Worm (Caenorhabditis elegans) whole organism, L4 larva: ENCODE data around the gene C46G7.5.
"Not testable (repeated sequence)": the region's sequence is repeated elsewhere in the genome, so short reads cannot be mapped to it uniquely, and the experiment has no call there.

Source experiments
- R02D3.7 ChIP-seq: fragments of 150-350 bp; sonication (generic microtip); optimal IDR thresholded peaks from 3 replicates; lab custom pipeline; 2014; ENCODE audit warnings: missing biosample characterization, missing genetic modification characterization
- T20F7.1 ChIP-seq: fragments of 200-800 bp; sonication (Bioruptor generic); optimal IDR thresholded peaks from 2 replicates; lab custom pipeline; 2018; ENCODE audit warnings: mild to moderate bottlenecking, missing genetic modification characterization, missing compliant biosample characterization
- T26A8.4 ChIP-seq: fragments of 200-800 bp; sonication (Bioruptor generic); IDR thresholded peaks from 2 replicates; pipeline ENCODE4 v1.3.6; 2022; ENCODE audit warnings: missing genetic modification characterization, missing compliant biosample characterization
- Y5F2A.4 ChIP-seq: fragments of 200-800 bp; sonication (Bioruptor generic); optimal IDR thresholded peaks from 2 replicates; lab custom pipeline; 2018; ENCODE audit warnings: mild to moderate bottlenecking, missing genetic modification characterization, missing compliant biosample characterization
- aha-1 ChIP-seq: fragments of 150-350 bp; peaks from one replicate; lab custom pipeline; 2014; ENCODE audit warnings: missing biosample characterization, missing genetic modification characterization
- ama-1 ChIP-seq: fragments of 150-350 bp; optimal IDR thresholded peaks from 2 replicates; lab custom pipeline; 2014; ENCODE audit warnings: inconsistent platforms, mixed read lengths
- ces-1 ChIP-seq: fragments of 150-350 bp; sonication (generic microtip); optimal IDR thresholded peaks from 4 replicates; lab custom pipeline; 2014; ENCODE audit warnings: missing biosample characterization, missing genetic modification reagents, missing genetic modification characterization
- cey-2 ChIP-seq: sonication (generic microtip); optimal IDR thresholded peaks from 3 replicates; lab custom pipeline; 2017; ENCODE audit warnings: missing genetic modification characterization, mild to moderate bottlenecking, missing compliant biosample characterization, antibody characterized with exemption, borderline replicate concordance; ENCODE audit not compliant: insufficient read depth
- daf-16 ChIP-seq, 3 experiments: sonication (generic microtip); optimal IDR thresholded peaks; 2 replicates each; lab custom pipeline; 2016 to 2017; ENCODE audit warnings: missing genetic modification characterization in 3 of 3, missing genetic modification reagents in 3 of 3, mild to moderate bottlenecking in 2 of 3, missing compliant biosample characterization in 2 of 3, missing biosample characterization in 1 of 3, moderate library complexity in 1 of 3
- dmd-6 ChIP-seq: fragments of 200-800 bp; sonication (Bioruptor generic); IDR thresholded peaks from 2 replicates; pipeline ENCODE4 v1.3.6; 2022; ENCODE audit warnings: missing genetic modification reagents, missing genetic modification characterization, missing compliant biosample characterization
- dmd-8 ChIP-seq: fragments of 200-800 bp; sonication (Bioruptor generic); IDR thresholded peaks from 2 replicates; pipeline ENCODE4 v1.3.6; 2022; ENCODE audit warnings: missing genetic modification characterization, missing compliant biosample characterization
- duxl-1 ChIP-seq: sonication (generic microtip); optimal IDR thresholded peaks from 2 replicates; lab custom pipeline; 2016; ENCODE audit warnings: mild to moderate bottlenecking, missing genetic modification characterization, moderate library complexity, missing compliant biosample characterization; ENCODE audit not compliant: poor library complexity
- lin-1 ChIP-seq: fragments of 200-800 bp; sonication (Bioruptor generic); IDR thresholded peaks from 2 replicates; pipeline ENCODE4 v1.3.6; 2022; ENCODE audit warnings: missing genetic modification reagents, missing genetic modification characterization, missing compliant biosample characterization
- lin-39 ChIP-seq: fragments of 150-350 bp; optimal IDR thresholded peaks from 2 replicates; lab custom pipeline; 2014; ENCODE audit warnings: missing biosample characterization, missing genetic modification reagents, missing genetic modification characterization
- lir-3 ChIP-seq: sonication (generic microtip); optimal IDR thresholded peaks from 2 replicates; lab custom pipeline; 2016; ENCODE audit warnings: mild to moderate bottlenecking, missing genetic modification characterization, missing compliant biosample characterization
- madf-5 ChIP-seq, 2 experiments: fragments of 200-800 bp; sonication (Bioruptor generic); IDR thresholded peaks; 2 replicates each; pipeline ENCODE4 v1.3.6; 2022; ENCODE audit warnings: missing compliant biosample characterization in 2 of 2, missing genetic modification characterization in 2 of 2
- madf-9 ChIP-seq: fragments of 200-800 bp; sonication (Bioruptor generic); conservative IDR thresholded peaks from 2 replicates; pipeline ENCODE4 v1.3.6; 2022; ENCODE audit warnings: missing genetic modification reagents, missing genetic modification characterization, missing compliant biosample characterization
- mdl-1 ChIP-seq, 2 experiments: fragments of 150-350 bp in 1 of 2; sonication (generic microtip) in 1 of 2; optimal IDR thresholded peaks; 2 replicates each; lab custom pipeline; 2014 to 2017; ENCODE audit warnings: missing biosample characterization in 2 of 2, missing genetic modification characterization in 2 of 2
- mes-2 ChIP-seq: sonication (generic microtip); optimal IDR thresholded peaks from 2 replicates; lab custom pipeline; 2016; ENCODE audit warnings: missing genotype, mild to moderate bottlenecking, missing genetic modification characterization, missing compliant biosample characterization; ENCODE audit not compliant: poor library complexity, severe bottlenecking
- mxl-3 ChIP-seq: fragments of 200-800 bp; sonication (Bioruptor generic); optimal IDR thresholded peaks from 2 replicates; lab custom pipeline; 2018; ENCODE audit warnings: mild to moderate bottlenecking, missing genetic modification characterization, missing compliant biosample characterization
- nhr-10 ChIP-seq: fragments of 150-350 bp; optimal IDR thresholded peaks from 2 replicates; lab custom pipeline; 2014; ENCODE audit warnings: missing biosample characterization, missing genetic modification characterization
- nhr-237 ChIP-seq: sonication (generic microtip); optimal IDR thresholded peaks from 2 replicates; lab custom pipeline; 2017; ENCODE audit warnings: missing biosample characterization, missing genetic modification characterization
- nhr-28 ChIP-seq: fragments of 150-350 bp; optimal IDR thresholded peaks from 2 replicates; lab custom pipeline; 2014; ENCODE audit warnings: missing biosample characterization, missing genetic modification characterization
- nhr-48 ChIP-seq: sonication (generic microtip); optimal IDR thresholded peaks from 2 replicates; lab custom pipeline; 2016; ENCODE audit warnings: mild to moderate bottlenecking, missing genetic modification characterization, missing compliant biosample characterization
- nhr-77 ChIP-seq: fragments of 150-350 bp; optimal IDR thresholded peaks from 2 replicates; lab custom pipeline; 2014; ENCODE audit warnings: missing biosample characterization, missing genetic modification characterization
- php-3 ChIP-seq: fragments of 200-800 bp; sonication (Bioruptor generic); IDR thresholded peaks from 2 replicates; pipeline ENCODE4 v1.3.6; 2022; ENCODE audit warnings: missing genetic modification reagents, missing genetic modification characterization, missing compliant biosample characterization
- pqm-1 ChIP-seq: sonication (generic microtip); optimal IDR thresholded peaks from 2 replicates; lab custom pipeline; 2017; ENCODE audit warnings: missing biosample characterization, missing genetic modification characterization
- set-16 ChIP-seq: fragments of 200-800 bp; sonication (Bioruptor generic); IDR thresholded peaks from 2 replicates; pipeline ENCODE4 v1.3.6; 2022; ENCODE audit warnings: missing genetic modification reagents, missing genetic modification characterization, missing compliant biosample characterization
- snpc-1.2 ChIP-seq: fragments of 200-800 bp; sonication (Bioruptor generic); IDR thresholded peaks from 2 replicates; pipeline ENCODE4 v1.3.6; 2022; ENCODE audit warnings: missing genetic modification reagents, missing genetic modification characterization, missing compliant biosample characterization
- snpc-4 ChIP-seq: fragments of 150-350 bp; optimal IDR thresholded peaks from 2 replicates; lab custom pipeline; 2014; ENCODE audit warnings: missing biosample characterization, missing genetic modification characterization
- spr-1 ChIP-seq: sonication (generic microtip); optimal IDR thresholded peaks from 2 replicates; lab custom pipeline; 2016; ENCODE audit warnings: mild to moderate bottlenecking, missing genetic modification characterization, missing compliant biosample characterization
- unc-62 ChIP-seq, 3 experiments: fragments of 150-350 bp in 1 of 3; sonication (generic microtip); optimal IDR thresholded peaks in 2 of 3; peaks in 1 of 3; 1 replicate in 1 of 3; 2 replicates in 2 of 3; lab custom pipeline; 2014 to 2017; ENCODE audit warnings: missing biosample characterization in 3 of 3, missing genetic modification characterization in 3 of 3, missing genetic modification reagents in 3 of 3, missing genotype in 1 of 3

The C46G7.5 gene

DNA sequence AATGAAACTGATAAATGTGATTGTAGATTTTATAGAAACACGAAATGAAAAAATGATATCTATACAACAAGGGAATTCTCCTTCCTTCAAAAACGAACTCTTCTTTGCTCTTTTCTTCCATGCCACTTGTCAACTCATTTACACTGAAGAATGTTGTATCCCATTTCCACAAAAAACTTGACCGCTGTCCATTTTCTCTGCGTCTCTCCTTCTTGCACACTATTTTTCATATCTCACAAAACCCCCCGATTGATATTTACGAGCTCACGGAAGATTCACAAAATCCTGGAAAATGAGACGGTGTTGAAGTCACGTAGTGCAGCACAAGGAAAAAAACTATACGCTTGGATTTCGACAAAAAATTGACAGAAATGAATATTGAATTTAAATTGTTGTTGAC, 23.7 kb upstream of the C46G7.5 start:
- TF ChIP-seq snpc-1.2 (GFP tag; lab: Robert Waterston, UW) (no peak), unc-62 (GFP tag; optimal IDR thresholded peaks at IDR 0.05 in 1 of 2; lab: Kevin White, UChicago) (peak in 1 of 2 experiments; percentile 66), unc-62 (tag; optimal IDR thresholded peaks at IDR 0.05; lab: Kevin White, UChicago) (no peak)

DNA sequence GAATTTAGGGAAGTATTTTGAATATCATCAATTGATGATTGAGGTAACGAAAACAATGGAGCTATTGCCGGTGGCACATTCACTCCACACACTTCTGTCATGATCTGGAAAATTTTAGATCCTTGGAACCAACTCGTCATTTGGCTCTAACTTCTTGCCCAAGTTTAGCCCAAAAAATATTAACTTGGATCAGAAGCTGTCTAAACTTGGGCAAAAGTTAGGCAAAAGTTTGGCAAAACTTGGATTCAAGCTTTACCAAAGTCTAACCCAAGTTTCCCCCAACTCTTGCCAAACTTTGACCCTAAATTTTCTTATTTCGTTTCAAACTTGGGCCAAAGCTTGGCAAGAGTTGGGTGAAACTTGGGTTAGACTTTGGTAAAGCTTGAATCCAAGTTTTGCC, 22.1 kb upstream of the C46G7.5 start, which contains the start of gene pqn-22:
TSS of gene pqn-22 (minus strand) at position 101 of the 400 bp plus-strand sequence.
- not testable (repeated sequence) for TF ChIP-seq cey-2 (tag; lab: Kevin White, UChicago); duxl-1 (tag; lab: Kevin White, UChicago); madf-9 (GFP tag; lab: Robert Waterston, UW)

- TF ChIP-seq ama-1 (lab: Kevin White, UChicago) = no peak
- TF ChIP-seq snpc-4 (tag; lab: Kevin White, UChicago) = no peak
- no peak for TF ChIP-seq dmd-6
- no peak for TF ChIP-seq mes-2
- TF ChIP-seq lir-3 (tag; lab: Kevin White, UChicago) = no peak
- no peak for TF ChIP-seq R02D3.7
- no peak for TF ChIP-seq pqm-1 (tag; lab: Kevin White, UChicago)
- TF ChIP-seq spr-1 = no peak
- TF ChIP-seq php-3 = no peak
- TF ChIP-seq nhr-10 (tag; lab: Kevin White, UChicago) = no peak
- TF ChIP-seq lin-1 (GFP tag; lab: Robert Waterston, UW) = no peak
- no peak for TF ChIP-seq ces-1 (GFP tag; lab: Kevin White, UChicago)
- TF ChIP-seq madf-5 (GFP tag; IDR thresholded peaks at IDR 0.05; lab: Robert Waterston, UW) = no peak
- no peak for TF ChIP-seq nhr-48 (tag; lab: Kevin White, UChicago)
Observed at ce11 chrIV:6032413-6032812, 21.0 kb upstream of the C46G7.5 start.

- TF ChIP-seq nhr-77 (tag; lab: Kevin White, UChicago) (peak; percentile 27), nhr-28 (tag; lab: Kevin White, UChicago) (peak; percentile 28), set-16 (GFP tag; lab: Robert Waterston, UW) (no peak), daf-16 (GFP tag; optimal IDR thresholded peaks at IDR 0.05; lab: Kevin White, UChicago) (no peak), daf-16 (tag; optimal IDR thresholded peaks at IDR 0.05; lab: Kevin White, UChicago) (peak; percentile 36), dmd-6 (peak; percentile 36; the same call in 1 of the 2 replicates), aha-1 (tag; lab: Kevin White, UChicago) (peak; percentile 84), mxl-3 (peak; percentile 8), ama-1 (lab: Kevin White, UChicago) (peak; percentile 15), pqm-1 (tag; lab: Kevin White, UChicago) (peak; percentile 95), lin-39 (tag; lab: Kevin White, UChicago) (no peak), T26A8.4 (GFP tag; lab: Robert Waterston, UW) (no peak)
Observed at ce11 chrIV:6017664-6018063, 6.2 kb upstream of the C46G7.5 start, which contains the start of gene C46G7.1. Gene C46G7.1 (plus strand): TSS chrIV:6018003.

DNA sequence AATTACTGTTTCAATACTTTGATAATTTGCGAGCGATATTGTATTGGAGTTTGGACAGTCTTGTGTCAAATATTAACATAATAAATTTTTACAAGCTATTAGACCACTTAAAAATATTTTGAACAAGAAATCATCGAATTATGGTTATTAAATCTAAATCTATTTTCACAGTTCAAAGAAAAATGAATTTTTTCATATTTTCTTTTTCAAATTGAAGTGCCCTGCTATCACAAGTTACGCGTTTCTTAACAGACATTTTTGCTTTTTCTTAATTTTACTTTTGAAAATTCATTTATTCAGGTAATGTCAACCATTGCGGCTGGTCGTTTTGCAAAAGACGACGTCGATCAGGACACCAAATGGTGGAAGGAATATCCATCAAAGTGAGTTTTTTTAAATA, 3.5 kb upstream of the C46G7.5 start, which contains the start of gene C46G7.2:
TSS of gene C46G7.2 (plus strand) at position 301 of the 400 bp plus-strand sequence.
- TF ChIP-seq duxl-1 (tag; lab: Kevin White, UChicago) = no peak
- TF ChIP-seq dmd-8 = no peak
- no peak for TF ChIP-seq nhr-237 (tag; lab: Kevin White, UChicago)
- no peak for TF ChIP-seq unc-62 (GFP tag; optimal IDR thresholded peaks at IDR 0.05 in 1 of 2; lab: Kevin White, UChicago)
- TF ChIP-seq unc-62 (tag; optimal IDR thresholded peaks at IDR 0.05; lab: Kevin White, UChicago) = no peak
- TF ChIP-seq T20F7.1 (GFP tag; lab: Kevin White, UChicago) = no peak
- no peak for TF ChIP-seq Y5F2A.4 (GFP tag; lab: Kevin White, UChicago)
- TF ChIP-seq mdl-1 (tag; optimal IDR thresholded peaks at IDR 0.05; lab: Kevin White, UChicago) = no peak
